Worm (Caenorhabditis elegans): ENCODE data around the gene Y27F2A.9.
"Not testable (repeated sequence)": the region's sequence is repeated elsewhere in the genome, so short reads cannot be mapped to it uniquely, and the experiment has no call there.

The Y27F2A.9 gene

DNA sequence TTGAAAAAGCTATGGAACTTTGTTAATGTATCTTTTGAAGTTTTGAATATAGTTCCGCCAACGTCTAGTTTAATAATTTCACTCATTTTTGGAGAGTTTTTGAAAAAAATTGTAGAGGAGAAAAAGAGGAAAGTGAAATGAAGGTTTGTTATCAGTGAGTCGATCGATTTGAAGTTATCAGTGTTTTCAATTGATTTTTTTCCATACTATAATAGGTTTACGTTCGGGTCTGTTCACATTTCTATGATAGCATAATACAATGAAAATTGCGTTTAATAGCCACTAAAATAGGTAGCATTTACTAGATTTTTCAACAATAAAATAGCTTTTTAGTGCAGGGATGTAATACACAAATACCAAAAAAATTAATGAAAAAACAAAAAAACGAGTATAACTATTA is 33.8 kb upstream of the Y27F2A.9 start, which contains the start of gene ZC239.16:
ZC239.16 (minus strand) TSS at position 120 of the 400 bp plus-strand sequence.
- TF ChIP-seq nhr-12 (tag; optimal IDR thresholded peaks at IDR 0.05) = no peak
- no peak for TF ChIP-seq unc-120 (tag; optimal IDR thresholded peaks at IDR 0.05; ENCODE audit: poor library complexity, severe bottlenecking)
- no peak for TF ChIP-seq blmp-1 (tag; optimal IDR thresholded peaks at IDR 0.05)
- TF ChIP-seq sem-2 (GFP tag; optimal IDR thresholded peaks at IDR 0.05) = no peak
- no peak for TF ChIP-seq unc-39 (tag; optimal IDR thresholded peaks at IDR 0.05)

DNA sequence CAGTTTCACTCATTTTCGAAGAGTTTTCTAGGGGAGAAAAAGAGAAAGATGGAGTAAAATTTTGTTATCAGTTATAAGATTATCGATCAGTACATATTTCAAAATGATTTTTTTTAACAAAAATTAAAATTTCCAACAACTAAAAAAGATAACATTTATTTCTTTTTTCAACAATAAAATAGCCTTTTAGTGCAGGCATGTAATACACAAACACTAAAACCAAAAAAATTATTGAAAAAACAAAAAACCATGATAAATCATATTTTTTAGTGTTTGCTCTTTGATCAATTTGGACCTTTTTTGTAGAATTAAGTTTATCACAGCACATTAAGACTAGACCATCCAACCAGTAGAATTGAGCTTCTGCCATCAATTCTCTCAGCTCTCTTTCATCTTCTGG is 33.2 kb upstream of the Y27F2A.9 start, which contains the start of gene ZC239.15:
ZC239.15 (minus strand) TSS at position 101 of the 400 bp plus-strand sequence.
- TF ChIP-seq ham-2 (GFP tag; optimal IDR thresholded peaks at IDR 0.05) (no peak), ceh-39 (tag; optimal IDR thresholded peaks at IDR 0.05) (no peak), elt-1 (tag; optimal IDR thresholded peaks at IDR 0.05; ENCODE audit: borderline replicate concordance, insufficient read depth) (no peak), nhr-12 (tag; optimal IDR thresholded peaks at IDR 0.05) (no peak), ceh-43 (GFP tag; optimal IDR thresholded peaks at IDR 0.05) (no peak), hlh-1 (tag; optimal IDR thresholded peaks at IDR 0.05) (no peak), bed-3 (GFP tag; optimal IDR thresholded peaks at IDR 0.05) (no peak), unc-39 (tag; optimal IDR thresholded peaks at IDR 0.05) (no peak), blmp-1 (tag; optimal IDR thresholded peaks at IDR 0.05) (no peak)

DNA sequence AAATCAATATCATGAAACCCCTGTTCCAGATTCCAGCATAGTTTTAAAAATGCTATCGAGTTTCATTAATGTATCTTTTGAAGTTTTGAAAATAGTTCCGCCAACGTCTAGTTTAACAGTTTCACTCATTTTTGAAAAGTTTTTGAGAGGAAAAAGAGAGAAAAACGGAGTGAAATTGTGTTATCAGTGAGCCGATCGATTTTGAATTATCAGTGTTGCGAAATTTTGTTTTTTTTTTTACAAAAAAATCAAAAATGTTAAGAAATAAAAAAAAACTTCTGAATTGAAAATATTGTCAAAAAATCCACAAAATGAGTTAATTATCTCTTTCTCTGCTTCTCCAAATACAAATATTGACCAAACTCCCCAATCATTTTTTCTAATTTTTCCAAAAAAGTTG is 31.2 kb upstream of the Y27F2A.9 start, which contains the start of gene ZC239.13:
ZC239.13 (minus strand) TSS at position 154 of the 400 bp plus-strand sequence.
- TF ChIP-seq drap-1 (GFP tag; optimal IDR thresholded peaks at IDR 0.05) (no peak), unc-120 (tag; optimal IDR thresholded peaks at IDR 0.05; ENCODE audit: poor library complexity, severe bottlenecking) (no peak), ces-1 (GFP tag; optimal IDR thresholded peaks at IDR 0.05) (no peak), ceh-83 (GFP tag; optimal IDR thresholded peaks at IDR 0.05) (no peak), mab-5 (tag; optimal IDR thresholded peaks at IDR 0.05) (no peak), mep-1 (tag; optimal IDR thresholded peaks at IDR 0.05) (no peak), ceh-43 (GFP tag; optimal IDR thresholded peaks at IDR 0.05) (no peak)

DNA sequence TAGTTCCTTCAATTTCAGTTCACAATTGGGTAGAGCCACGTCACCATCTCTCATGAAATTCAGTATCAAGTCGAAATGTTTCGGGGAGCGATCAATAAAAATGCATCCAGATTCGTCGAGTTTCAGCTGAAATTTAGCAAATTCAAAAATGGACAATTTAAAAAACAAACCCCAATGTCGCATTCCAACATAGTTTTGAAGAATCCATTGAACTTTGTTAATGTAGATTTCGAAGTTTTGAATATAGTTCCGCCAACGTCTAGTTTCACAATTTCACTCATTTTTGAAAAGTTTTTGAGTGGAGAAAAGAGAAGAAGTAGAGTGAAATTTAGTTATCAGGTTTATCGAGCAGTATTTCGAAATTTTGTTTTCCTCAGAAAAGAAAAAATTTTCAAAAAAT is 30.3 kb upstream of the Y27F2A.9 start, which contains the start of gene ZC239.14:
ZC239.14 (minus strand) TSS at position 305 of the 400 bp plus-strand sequence.
- TF ChIP-seq ztf-11 (tag; optimal IDR thresholded peaks at IDR 0.05) (no peak), unc-39 (tag; optimal IDR thresholded peaks at IDR 0.05) (no peak), drap-1 (GFP tag; optimal IDR thresholded peaks at IDR 0.05) (no peak)

DNA sequence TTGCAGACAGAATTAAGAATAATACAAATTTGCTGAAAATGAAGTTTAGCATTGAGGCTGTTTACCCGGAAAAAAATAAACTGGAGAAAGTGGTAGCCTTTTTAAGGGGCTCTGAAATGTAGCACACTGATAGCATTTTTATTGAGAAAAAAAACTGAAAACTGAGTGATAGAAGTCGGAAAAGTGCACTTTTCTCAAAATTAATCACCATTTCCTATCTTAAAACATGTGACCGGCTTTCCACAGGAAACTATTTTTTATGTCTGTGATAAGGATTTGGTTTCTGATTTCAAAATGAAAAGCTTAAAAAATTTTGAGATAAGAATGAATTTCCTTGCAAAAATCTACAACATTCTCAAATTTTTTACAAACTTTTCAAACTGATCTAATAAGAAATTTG is 29.3 kb upstream of the Y27F2A.9 start, which contains the start of gene ZC239.22:
ZC239.22 (minus strand) TSS at position 101 of the 400 bp plus-strand sequence.
- TF ChIP-seq mls-2 (tag; optimal IDR thresholded peaks at IDR 0.05) (no peak), ceh-39 (tag; optimal IDR thresholded peaks at IDR 0.05) (no peak), elt-1 (tag; optimal IDR thresholded peaks at IDR 0.05; ENCODE audit: borderline replicate concordance, insufficient read depth) (no peak), M03D4.4 (tag; optimal IDR thresholded peaks at IDR 0.05) (no peak), ztf-11 (tag; optimal IDR thresholded peaks at IDR 0.05) (no peak), flh-1 (GFP tag; optimal IDR thresholded peaks at IDR 0.05) (no peak), tbx-8 (GFP tag; optimal IDR thresholded peaks at IDR 0.05) (no peak), ham-2 (GFP tag; optimal IDR thresholded peaks at IDR 0.05) (no peak), drap-1 (GFP tag; optimal IDR thresholded peaks at IDR 0.05) (no peak), nhr-12 (tag; optimal IDR thresholded peaks at IDR 0.05) (no peak), elt-3 (tag; optimal IDR thresholded peaks at IDR 0.05) (no peak), ces-1 (GFP tag; optimal IDR thresholded peaks at IDR 0.05) (no peak), ceh-43 (GFP tag; optimal IDR thresholded peaks at IDR 0.05) (no peak), nhr-237 (tag; optimal IDR thresholded peaks at IDR 0.05) (no peak), lsy-2 (tag; optimal IDR thresholded peaks at IDR 0.05) (no peak), mep-1 (tag; optimal IDR thresholded peaks at IDR 0.05) (no peak), bed-3 (GFP tag; optimal IDR thresholded peaks at IDR 0.05) (no peak)

DNA sequence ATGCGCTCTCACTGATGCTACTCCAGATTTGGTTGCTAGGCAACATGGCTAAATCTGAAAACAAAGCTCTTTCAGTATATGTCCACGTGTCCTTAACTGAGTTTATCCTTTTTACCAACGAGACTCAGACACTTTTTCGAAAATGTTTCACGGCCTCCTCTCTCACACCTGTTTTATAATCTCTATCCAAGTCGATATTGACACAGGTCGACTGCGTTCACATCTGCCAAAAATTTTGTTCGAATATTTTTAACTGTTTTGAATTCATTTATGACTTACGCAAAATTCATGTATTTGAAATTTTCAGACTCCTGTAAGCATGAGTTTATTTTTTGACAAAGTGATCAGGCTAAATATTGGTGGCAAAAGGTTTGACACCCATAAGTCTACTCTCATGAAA is 24.3 kb upstream of the Y27F2A.9 start, which contains the start of gene ZC239.3:
ZC239.3 (plus strand) TSS at position 301 of the 400 bp plus-strand sequence.
- TF ChIP-seq hlh-1 (tag; optimal IDR thresholded peaks at IDR 0.05); blmp-1 (tag; optimal IDR thresholded peaks at IDR 0.05); elt-1 (tag; optimal IDR thresholded peaks at IDR 0.05; ENCODE audit: borderline replicate concordance, insufficient read depth): not testable (repeated sequence)

DNA sequence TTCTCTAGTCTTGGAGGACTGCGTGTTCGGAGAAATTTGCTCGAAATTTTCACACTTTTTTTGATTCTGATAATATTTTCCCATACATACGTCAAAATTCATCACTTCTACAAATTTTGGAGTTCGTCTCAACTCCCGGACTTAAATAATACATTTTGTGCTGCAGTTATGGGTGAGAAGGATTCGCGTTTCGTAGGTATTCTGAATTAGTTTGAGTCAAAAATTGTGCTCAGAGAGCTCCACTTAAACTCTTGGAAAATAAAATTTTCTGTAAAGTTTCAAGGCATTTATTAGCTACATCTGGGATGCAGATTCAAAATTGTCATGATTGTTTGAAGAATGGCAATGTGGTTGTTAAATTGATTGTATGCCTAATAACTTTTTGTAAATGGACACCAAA is 22.5 kb upstream of the Y27F2A.9 start, which contains the start of gene ZC239.4:
ZC239.4 (plus strand) TSS at position 301 of the 400 bp plus-strand sequence.
- TF ChIP-seq sptf-1 (tag; optimal IDR thresholded peaks at IDR 0.05) (no peak), unc-120 (tag; optimal IDR thresholded peaks at IDR 0.05; ENCODE audit: poor library complexity, severe bottlenecking) (no peak), unc-62 (GFP tag; optimal IDR thresholded peaks at IDR 0.05) (no peak), mep-1 (tag; optimal IDR thresholded peaks at IDR 0.05) (no peak), mls-2 (tag; optimal IDR thresholded peaks at IDR 0.05) (no peak), ceh-43 (GFP tag; optimal IDR thresholded peaks at IDR 0.05) (no peak), M03D4.4 (tag; optimal IDR thresholded peaks at IDR 0.05) (no peak), tbx-8 (GFP tag; optimal IDR thresholded peaks at IDR 0.05) (no peak), snpc-4 (tag; optimal IDR thresholded peaks at IDR 0.05) (no peak), elt-3 (tag; optimal IDR thresholded peaks at IDR 0.05) (no peak), ces-1 (GFP tag; optimal IDR thresholded peaks at IDR 0.05) (no peak), bed-3 (GFP tag; optimal IDR thresholded peaks at IDR 0.05) (no peak), nhr-12 (tag; optimal IDR thresholded peaks at IDR 0.05) (no peak), ham-2 (GFP tag; optimal IDR thresholded peaks at IDR 0.05) (no peak), blmp-1 (tag; optimal IDR thresholded peaks at IDR 0.05) (no peak), flh-1 (GFP tag; optimal IDR thresholded peaks at IDR 0.05) (no peak), nhr-237 (tag; optimal IDR thresholded peaks at IDR 0.05) (no peak), cnd-1 (tag; optimal IDR thresholded peaks at IDR 0.05) (no peak)
